Worm (Caenorhabditis elegans) whole organism, L3 larva: ENCODE data around the gene msp-58.

ENCODE experiments used
- ama-1 ChIP-seq: fragments of 150-350 bp; optimal IDR thresholded peaks from 2 replicates; lab custom pipeline; 2018
- nhr-237 ChIP-seq: fragments of 150-350 bp; optimal IDR thresholded peaks from 2 replicates; lab custom pipeline; 2014; ENCODE audit warnings: missing biosample characterization, missing genetic modification characterization
- nhr-25 ChIP-seq: sonication (generic microtip); optimal IDR thresholded peaks from 2 replicates; lab custom pipeline; 2017; ENCODE audit warnings: missing biosample characterization, missing genetic modification characterization
- nhr-76 ChIP-seq: fragments of 150-350 bp; sonication (generic microtip); optimal IDR thresholded peaks from 5 replicates; lab custom pipeline; 2014; ENCODE audit warnings: missing biosample characterization, missing genetic modification characterization

DNA sequence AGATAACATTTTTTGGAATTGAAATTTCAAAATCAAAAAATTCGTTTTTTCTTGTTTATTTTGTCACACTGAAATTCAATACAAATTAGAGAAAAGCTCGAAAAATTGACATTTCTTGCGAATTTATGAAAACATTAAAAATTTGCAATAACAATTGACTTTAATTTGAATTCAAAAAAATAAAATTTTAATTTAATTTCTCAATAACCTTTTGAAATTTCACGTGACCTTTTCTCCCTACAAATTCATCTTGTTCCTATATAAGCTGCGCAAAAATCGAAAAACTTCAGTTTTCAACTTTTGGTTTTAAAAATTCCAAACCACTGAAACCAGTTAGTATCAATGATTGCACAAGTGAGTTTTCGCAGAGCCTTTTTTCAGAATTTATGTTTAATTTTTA, 39.6 kb upstream of the msp-58 start, which contains the start of gene F36H12.4:
- no peak for TF ChIP-seq nhr-25 (tag; lab: Kevin White, UChicago)
- TF ChIP-seq nhr-76 (tag; lab: Kevin White, UChicago): no peak
- no peak for TF ChIP-seq nhr-237 (tag; lab: Kevin White, UChicago)
- no peak for TF ChIP-seq ama-1 (lab: Kevin White, UChicago)
